Worm (Caenorhabditis elegans) whole organism, early embryonic: ENCODE data around the gene mlcd-1.

ENCODE experiments used
- B0310.2 ChIP-seq: sonication (generic microtip); optimal IDR thresholded peaks from 2 replicates; lab custom pipeline; 2016; ENCODE audit warnings: mild to moderate bottlenecking, missing genetic modification characterization, missing compliant biosample characterization
- F13C5.2 ChIP-seq: sonication (generic microtip); optimal IDR thresholded peaks from 2 replicates; lab custom pipeline; 2017; ENCODE audit warnings: mild to moderate bottlenecking, missing genetic modification characterization, inconsistent platforms, missing compliant biosample characterization
- aly-1 ChIP-seq: sonication (generic microtip); optimal IDR thresholded peaks from 2 replicates; lab custom pipeline; 2016; ENCODE audit warnings: missing genetic modification characterization, missing compliant biosample characterization
- ama-1 ChIP-seq: fragments of 150-350 bp; optimal IDR thresholded peaks from 2 replicates; lab custom pipeline; 2014
- ceh-13 ChIP-seq: fragments of 200-800 bp; sonication (Bioruptor generic); optimal IDR thresholded peaks from 2 replicates; lab custom pipeline; 2018; ENCODE audit warnings: mild to moderate bottlenecking, missing genetic modification characterization, missing compliant biosample characterization
- ceh-36 ChIP-seq: sonication (generic microtip); optimal IDR thresholded peaks from 2 replicates; lab custom pipeline; 2016; ENCODE audit warnings: missing genetic modification characterization, inconsistent platforms, missing compliant biosample characterization
- ets-7 ChIP-seq: sonication (generic microtip); optimal IDR thresholded peaks from 2 replicates; lab custom pipeline; 2016; ENCODE audit warnings: missing genotype, missing genetic modification characterization, missing compliant biosample characterization
- flt-1 ChIP-seq: fragments of 200-800 bp; sonication (Bioruptor generic); IDR thresholded peaks from 2 replicates; pipeline ENCODE4 v1.3.6; 2022; ENCODE audit warnings: missing genetic modification characterization, missing compliant biosample characterization
- hmbx-1 ChIP-seq: sonication (generic microtip); optimal IDR thresholded peaks from 2 replicates; lab custom pipeline; 2016; ENCODE audit warnings: mild to moderate bottlenecking, missing genetic modification characterization, missing compliant biosample characterization
- hmg-4 ChIP-seq: fragments of 200-800 bp; sonication (Bioruptor generic); optimal IDR thresholded peaks from 2 replicates; lab custom pipeline; 2018; ENCODE audit warnings: mild to moderate bottlenecking, missing genetic modification characterization, missing compliant biosample characterization
- hnd-1 ChIP-seq: sonication (generic microtip); optimal IDR thresholded peaks from 2 replicates; lab custom pipeline; 2016; ENCODE audit warnings: missing genetic modification characterization, missing compliant biosample characterization
- pes-1 ChIP-seq: fragments of 200-800 bp; sonication (Bioruptor generic); IDR thresholded peaks from 2 replicates; pipeline ENCODE4 v1.3.6; 2022; ENCODE audit warnings: missing genetic modification reagents, missing genetic modification characterization, missing compliant biosample characterization
- scrt-1 ChIP-seq: fragments of 200-800 bp; sonication (Bioruptor generic); IDR thresholded peaks from 2 replicates; pipeline ENCODE4 v1.3.6; 2022; ENCODE audit warnings: missing genetic modification characterization, missing compliant biosample characterization
- sea-1 ChIP-seq: fragments of 200-800 bp; sonication (Bioruptor generic); conservative IDR thresholded peaks from 2 replicates; pipeline ENCODE4 v1.3.6; 2022; ENCODE audit warnings: missing genetic modification characterization, missing compliant biosample characterization
- tbx-11 ChIP-seq: fragments of 200-800 bp; sonication (Bioruptor generic); IDR thresholded peaks from 2 replicates; pipeline ENCODE4 v1.3.6; 2022; ENCODE audit warnings: missing genetic modification characterization, missing compliant biosample characterization
- tbx-37 ChIP-seq: fragments of 200-800 bp; sonication (Bioruptor generic); conservative IDR thresholded peaks from 2 replicates; pipeline ENCODE4 v1.3.6; 2022; ENCODE audit warnings: missing genetic modification reagents, missing genetic modification characterization, missing compliant biosample characterization
- tra-4 ChIP-seq: sonication (generic microtip); optimal IDR thresholded peaks from 2 replicates; lab custom pipeline; 2017; ENCODE audit warnings: missing genetic modification characterization, missing compliant biosample characterization

Gene mlcd-1

ce11 chrIII:4594762-4595523 lies 27.0 kb upstream of the mlcd-1 start:
- TF ChIP-seq hnd-1 (no peak), sea-1 (no peak), tra-4 (tag; lab: Kevin White, UChicago) (no peak), ceh-13 (GFP tag; lab: Kevin White, UChicago) (no peak)

ce11 chrIII:4594324-4594723 lies 26.4 kb upstream of the mlcd-1 start, which contains the start of gene apc-11:
apc-11 (minus strand) TSS chrIII:4594424.
- TF ChIP-seq tra-4 (tag; lab: Kevin White, UChicago) (no peak), ama-1 (no peak), pes-1 (no peak), ets-7 (tag; lab: Kevin White, UChicago) (no peak), sea-1 (no peak), scrt-1 (GFP tag; lab: Robert Waterston, UW) (no peak), tbx-37 (no peak), flt-1 (no peak), B0310.2 (tag; lab: Kevin White, UChicago) (no peak), ceh-13 (GFP tag; lab: Kevin White, UChicago) (no peak), ceh-36 (no peak), hmg-4 (no peak), hnd-1 (no peak), tbx-11 (GFP tag; lab: Robert Waterston, UW) (no peak), F13C5.2 (tag; lab: Kevin White, UChicago) (no peak), hmbx-1 (no peak), aly-1 (no peak)

ce11 chrIII:4593098-4593697 lies 25.3 kb upstream of the mlcd-1 start, which contains the start of gene erh-2:
erh-2 (plus strand) TSS chrIII:4593231.
- TF ChIP-seq ceh-13 (GFP tag; lab: Kevin White, UChicago) (no peak), ama-1 (peak; percentile 67)

- TF ChIP-seq scrt-1 (GFP tag; lab: Robert Waterston, UW) (0 out of 2 replicates have a peak, but pooled peaks have one; percentile 60), tbx-11 (GFP tag; lab: Robert Waterston, UW) (no peak), tbx-37 (no peak), aly-1 (no peak), sea-1 (no peak), ceh-13 (GFP tag; lab: Kevin White, UChicago) (no peak), hmbx-1 (no peak), ets-7 (tag; lab: Kevin White, UChicago) (no peak), F13C5.2 (tag; lab: Kevin White, UChicago) (peak; percentile 40), hmg-4 (peak; percentile 26), ama-1 (no peak), ceh-36 (no peak), hnd-1 (no peak), tra-4 (tag; lab: Kevin White, UChicago) (no peak), B0310.2 (tag; lab: Kevin White, UChicago) (no peak), flt-1 (peak; percentile 43; the same call in 1 of the 2 replicates), pes-1 (no peak)
Measured at ce11 chrIII:4587177-4587576, 19.2 kb upstream of the mlcd-1 start, which contains the start of the genes F35G12.7 and smc-4. F35G12.7 (minus strand) TSS chrIII:4587330. smc-4 (plus strand) TSS chrIII:4587501.

ce11 chrIII:4584068-4584566 lies 16.2 kb upstream of the mlcd-1 start, which contains the start of gene F35G12.5:
F35G12.5 (plus strand) TSS chrIII:4584118.
- TF ChIP-seq tbx-11 (GFP tag; lab: Robert Waterston, UW) (no peak), aly-1 (no peak), hmg-4 (no peak), tbx-37 (no peak), scrt-1 (GFP tag; lab: Robert Waterston, UW) (no peak), sea-1 (no peak), ets-7 (tag; lab: Kevin White, UChicago) (no peak), ama-1 (no peak), ceh-13 (GFP tag; lab: Kevin White, UChicago) (no peak), ceh-36 (no peak), F13C5.2 (tag; lab: Kevin White, UChicago) (no peak), flt-1 (no peak), hnd-1 (no peak), hmbx-1 (no peak), tra-4 (tag; lab: Kevin White, UChicago) (no peak), B0310.2 (tag; lab: Kevin White, UChicago) (no peak), pes-1 (no peak)

- TF ChIP-seq ama-1: no peak
- no peak for TF ChIP-seq hmg-4
- no peak for TF ChIP-seq flt-1
- TF ChIP-seq tra-4 (tag; lab: Kevin White, UChicago): no peak
- no peak for TF ChIP-seq ceh-13 (GFP tag; lab: Kevin White, UChicago)
- TF ChIP-seq hmbx-1: no peak
- no peak for TF ChIP-seq pes-1
- no peak for TF ChIP-seq sea-1
- TF ChIP-seq F13C5.2 (tag; lab: Kevin White, UChicago): no peak
- no peak for TF ChIP-seq tbx-37
- no peak for TF ChIP-seq B0310.2 (tag; lab: Kevin White, UChicago)
- no peak for TF ChIP-seq hnd-1
Measured at ce11 chrIII:4581495-4581894, 13.6 kb upstream of the mlcd-1 start, which contains the start of gene F35G12.12. F35G12.12 (plus strand) TSS chrIII:4581795.

ce11 chrIII:4578385-4578903 lies 10.5 kb upstream of the mlcd-1 start, which contains the start of the genes sel-5 and wdr-48:
sel-5 (minus strand) TSS chrIII:4578437.
wdr-48 (plus strand) TSS chrIII:4578853.
- TF ChIP-seq sea-1 (no peak), flt-1 (0 out of 2 replicates have a peak, but pooled peaks have one; percentile 16), tbx-11 (GFP tag; lab: Robert Waterston, UW) (no peak)
